Fruit fly (Drosophila melanogaster): ENCODE data around the gene cdm.
A peak's percentile ranks its signal among the peaks of the same experiment; 100 is the strongest.

Gene cdm

dm6 chr3R:18167416-18168237 is 15.7 kb downstream of the cdm start, which contains the start of gene wrd (continued):
- TF ChIP-seq CG2116 (GFP tag; optimal IDR thresholded peaks at IDR 0.05) (peak; percentile 1), CG8089 (GFP tag; optimal IDR thresholded peaks at IDR 0.05) (no peak), Dek (tag; optimal IDR thresholded peaks at IDR 0.05) (peak; percentile 6), nau (GFP tag; optimal IDR thresholded peaks at IDR 0.05) (peak; percentile 6), CG10267 (tag; optimal IDR thresholded peaks at IDR 0.05) (peak; percentile 3), CG18262 (tag; optimal IDR thresholded peaks at IDR 0.05) (peak; percentile 63), CG17361 (GFP tag; IDR thresholded peaks at IDR 0.05) (peak; percentile 77), CG2678 (tag; optimal IDR thresholded peaks at IDR 0.05) (peak; percentile 47), CG7928 (GFP tag; optimal IDR thresholded peaks at IDR 0.05) (peak; percentile 86), dmrt99B (tag; optimal IDR thresholded peaks at IDR 0.05) (peak; percentile 25), scrt (GFP tag; optimal IDR thresholded peaks at IDR 0.05) (peak; percentile 22), Dref (GFP tag; IDR thresholded peaks at IDR 0.05) (peak; percentile 36; the same call in 1 of the 2 replicates), NFAT (GFP tag; IDR thresholded peaks at IDR 0.05) (peak; percentile 50; the same call in 1 of the 2 replicates), stwl (tag; optimal IDR thresholded peaks at IDR 0.05) (peak; percentile 15), sisA (GFP tag; IDR thresholded peaks at IDR 0.05) (0 out of 2 replicates have a peak, but pooled peaks have one; percentile 9), CG17385 (GFP tag; optimal IDR thresholded peaks at IDR 0.05) (peak; percentile 22), toy (GFP tag; IDR thresholded peaks at IDR 0.05) (no peak), Hr51 (GFP tag; optimal IDR thresholded peaks at IDR 0.05) (peak in 1 of 2 experiments; percentile 40), danr (GFP tag; IDR thresholded peaks at IDR 0.05) (no peak), lola (GFP tag; optimal IDR thresholded peaks at IDR 0.05) (peak in 1 of 3 experiments; percentile 39), CG14014 (GFP tag; IDR thresholded peaks at IDR 0.05) (0 out of 2 replicates have a peak, but pooled peaks have one; percentile 11), CG30020 (tag; optimal IDR thresholded peaks at IDR 0.05) (peak; percentile 5), CoRest (tag; optimal IDR thresholded peaks at IDR 0.05) (peak; percentile 54), CG13287 (GFP tag; IDR thresholded peaks at IDR 0.05; ENCODE audit: partially characterized antibody) (peak; percentile 62), CG18619 (GFP tag; optimal IDR thresholded peaks at IDR 0.05) (peak; percentile 44), sr (GFP tag; IDR thresholded peaks at IDR 0.05) (no peak), CG1024 (GFP tag; IDR thresholded peaks at IDR 0.05) (no peak), bsh (GFP tag; optimal IDR thresholded peaks at IDR 0.05) (no peak), CG13296 (GFP tag; optimal IDR thresholded peaks at IDR 0.05) (no peak), rib (GFP tag; IDR thresholded peaks at IDR 0.05) (peak; percentile 81; the same call in 1 of the 2 replicates), fd96Cb (tag; optimal IDR thresholded peaks at IDR 0.05) (peak; percentile 25), MESR4 (GFP tag; optimal IDR thresholded peaks at IDR 0.05) (peak; percentile 70), CG32532 (GFP tag; IDR thresholded peaks at IDR 0.05) (0 out of 2 replicates have a peak, but pooled peaks have one; percentile 7), Bgb (GFP tag; IDR thresholded peaks at IDR 0.05; ENCODE audit: partially characterized antibody) (peak; percentile 49), tio (GFP tag; optimal IDR thresholded peaks at IDR 0.05) (peak; percentile 22), Hey (tag; optimal IDR thresholded peaks at IDR 0.05) (no peak), kni (GFP tag; optimal IDR thresholded peaks at IDR 0.05) (peak; percentile 6), Blimp-1 (GFP tag; optimal IDR thresholded peaks at IDR 0.05) (no peak), CG31441 (GFP tag; IDR thresholded peaks at IDR 0.05) (peak; percentile 27; the same call in 1 of the 2 replicates), lilli (GFP tag; optimal IDR thresholded peaks at IDR 0.05) (peak; percentile 18), CG14441 (GFP tag; IDR thresholded peaks at IDR 0.05) (peak; percentile 14; the same call in 1 of the 2 replicates), CG12769 (tag; optimal IDR thresholded peaks at IDR 0.05) (peak; percentile 8), ci (GFP tag; IDR thresholded peaks at IDR 0.05) (0 out of 3 replicates have a peak, but pooled peaks have one; percentile 7), Lpt (GFP tag; optimal IDR thresholded peaks at IDR 0.05) (no peak), Rfx (GFP tag; IDR thresholded peaks at IDR 0.05) (no peak), CG11504 (tag; optimal IDR thresholded peaks at IDR 0.05) (peak; percentile 49), CG9727 (GFP tag; optimal IDR thresholded peaks at IDR 0.05) (peak; percentile 44)
